Worm (Caenorhabditis elegans) whole organism, L4/young adult: Measurements from ENCODE around the gene swm-1.

ENCODE experiments used
- W03F9.2 ChIP-seq: fragments of 150-350 bp; optimal IDR thresholded peaks from 2 replicates; lab custom pipeline; 2014; ENCODE audit warnings: missing biosample characterization, missing genetic modification characterization
- dao-5 ChIP-seq: sonication (generic microtip); optimal IDR thresholded peaks from 2 replicates; lab custom pipeline; 2016; ENCODE audit warnings: missing genotype, missing genetic modification characterization, moderate library complexity, missing compliant biosample characterization
- him-1 ChIP-seq: sonication (generic microtip); optimal IDR thresholded peaks from 2 replicates; lab custom pipeline; 2016; ENCODE audit warnings: missing genotype, missing genetic modification reagents, missing genetic modification characterization, missing compliant biosample characterization

- TF ChIP-seq him-1 (tag; lab: Kevin White, UChicago) (no peak), W03F9.2 (tag; lab: Kevin White, UChicago) (no peak), dao-5 (no peak)
Measured at ce11 chrV:9085845-9086244, 31.2 kb upstream of the swm-1 start.
